Worm (Caenorhabditis elegans) whole organism, late embryonic: Measurements from ENCODE around the gene clec-38.

Experiments used
- ahr-1 ChIP-seq: sonication (generic microtip); optimal IDR thresholded peaks from 2 replicates; lab custom pipeline; 2016; ENCODE audit warnings: missing genetic modification characterization, missing compliant biosample characterization
- ceh-18 ChIP-seq: sonication (generic microtip); optimal IDR thresholded peaks from 2 replicates; lab custom pipeline; 2016; ENCODE audit warnings: missing genetic modification characterization, missing compliant biosample characterization
- dmd-4 ChIP-seq: sonication (generic microtip); optimal IDR thresholded peaks from 2 replicates; lab custom pipeline; 2016; ENCODE audit warnings: borderline replicate concordance, missing genetic modification characterization, missing compliant biosample characterization
- elt-2 ChIP-seq: sonication (generic microtip); optimal IDR thresholded peaks from 2 replicates; lab custom pipeline; 2016; ENCODE audit warnings: missing genetic modification reagents, missing genetic modification characterization, missing compliant biosample characterization
- fkh-10 ChIP-seq: fragments of 150-350 bp; optimal IDR thresholded peaks from 2 replicates; lab custom pipeline; 2014; ENCODE audit warnings: missing biosample characterization, missing genetic modification reagents, missing genetic modification characterization
- pqm-1 ChIP-seq: sonication (generic microtip); optimal IDR thresholded peaks from 2 replicates; lab custom pipeline; 2016; ENCODE audit warnings: missing genetic modification characterization, missing compliant biosample characterization
- tbx-7 ChIP-seq: sonication (generic microtip); optimal IDR thresholded peaks from 2 replicates; lab custom pipeline; 2016; ENCODE audit warnings: missing genotype, missing genetic modification characterization, missing compliant biosample characterization
- unc-42 ChIP-seq: sonication (generic microtip); optimal IDR thresholded peaks from 2 replicates; lab custom pipeline; 2016; ENCODE audit warnings: missing genotype, missing genetic modification characterization, missing compliant biosample characterization

DNA sequence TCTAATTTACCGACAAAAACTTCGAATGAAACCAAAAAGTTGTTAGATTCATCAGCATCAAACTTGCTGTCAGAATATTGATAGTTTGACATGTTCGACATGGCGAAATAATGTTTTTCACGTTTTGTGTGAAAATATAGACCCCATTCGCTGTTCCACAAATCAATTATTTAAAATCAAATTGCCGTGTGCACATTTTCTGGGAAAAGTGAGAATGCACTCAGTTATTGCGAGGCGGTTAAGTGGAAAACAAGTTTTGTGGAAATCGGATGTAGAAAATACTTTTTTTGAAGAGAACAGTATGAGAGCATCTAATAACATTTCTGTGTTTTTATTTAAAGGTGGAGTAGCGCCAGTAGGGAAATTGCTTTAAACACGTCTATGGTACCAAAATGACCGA is 41.7 kb downstream of the clec-38 start, which contains the start of gene srw-42:
- TF ChIP-seq ahr-1 (tag; lab: Kevin White, UChicago): no peak
- no peak for TF ChIP-seq tbx-7 (tag; lab: Kevin White, UChicago)
- no peak for TF ChIP-seq ceh-18 (tag; lab: Kevin White, UChicago)
- no peak for TF ChIP-seq unc-42
- no peak for TF ChIP-seq dmd-4 (tag; lab: Kevin White, UChicago)
- TF ChIP-seq elt-2 (tag; lab: Kevin White, UChicago): no peak
- no peak for TF ChIP-seq pqm-1
- TF ChIP-seq fkh-10 (GFP tag; lab: Kevin White, UChicago): no peak
